Worm (Caenorhabditis elegans) whole organism, L4 larva: ENCODE data around the gene daf-15.

Experiments
- D1046.2 ChIP-seq: fragments of 200-800 bp; sonication (Bioruptor generic); IDR thresholded peaks from 2 replicates; pipeline ENCODE4 v1.3.6; 2022; ENCODE audit warnings: missing genetic modification characterization, missing compliant biosample characterization
- T26A8.4 ChIP-seq: fragments of 200-800 bp; sonication (Bioruptor generic); IDR thresholded peaks from 2 replicates; pipeline ENCODE4 v1.3.6; 2022; ENCODE audit warnings: missing genetic modification characterization, missing compliant biosample characterization
- Y5F2A.4 ChIP-seq: fragments of 200-800 bp; sonication (Bioruptor generic); optimal IDR thresholded peaks from 2 replicates; lab custom pipeline; 2018; ENCODE audit warnings: mild to moderate bottlenecking, missing genetic modification characterization, missing compliant biosample characterization
- aha-1 ChIP-seq: fragments of 150-350 bp; peaks from one replicate; lab custom pipeline; 2014; ENCODE audit warnings: missing biosample characterization, missing genetic modification characterization
- ceh-28 ChIP-seq: fragments of 150-350 bp; optimal IDR thresholded peaks from 2 replicates; lab custom pipeline; 2014; ENCODE audit warnings: missing biosample characterization, missing genetic modification reagents, missing genetic modification characterization
- ceh-32 ChIP-seq: sonication (generic microtip); optimal IDR thresholded peaks from 2 replicates; lab custom pipeline; 2016; ENCODE audit warnings: mild to moderate bottlenecking, missing genetic modification characterization, missing compliant biosample characterization; ENCODE audit not compliant: poor library complexity
- daf-12 ChIP-seq: fragments of 150-350 bp; optimal IDR thresholded peaks from 2 replicates; lab custom pipeline; 2014; ENCODE audit warnings: missing biosample characterization, missing genetic modification reagents, missing genetic modification characterization
- daf-16 ChIP-seq, 3 experiments: sonication (generic microtip); optimal IDR thresholded peaks; 2 replicates each; lab custom pipeline; 2016 to 2017; ENCODE audit warnings: missing genetic modification characterization in 3 of 3, missing genetic modification reagents in 3 of 3, mild to moderate bottlenecking in 2 of 3, missing compliant biosample characterization in 2 of 3, missing biosample characterization in 1 of 3, moderate library complexity in 1 of 3
- daf-8 ChIP-seq: fragments of 200-800 bp; sonication (Bioruptor generic); IDR thresholded peaks from 2 replicates; pipeline ENCODE4 v1.3.6; 2022; ENCODE audit warnings: missing genetic modification characterization, missing compliant biosample characterization
- dmd-6 ChIP-seq: fragments of 200-800 bp; sonication (Bioruptor generic); IDR thresholded peaks from 2 replicates; pipeline ENCODE4 v1.3.6; 2022; ENCODE audit warnings: missing genetic modification reagents, missing genetic modification characterization, missing compliant biosample characterization
- dmd-9 ChIP-seq: fragments of 200-800 bp; sonication (Bioruptor generic); IDR thresholded peaks from 2 replicates; pipeline ENCODE4 v1.3.6; 2022; ENCODE audit warnings: missing genetic modification reagents, missing genetic modification characterization, missing compliant biosample characterization
- dpl-1 ChIP-seq: fragments of 150-350 bp; optimal IDR thresholded peaks from 2 replicates; lab custom pipeline; 2014; ENCODE audit warnings: missing biosample characterization, missing genetic modification reagents, missing genetic modification characterization
- dve-1 ChIP-seq: sonication (generic microtip); optimal IDR thresholded peaks from 2 replicates; lab custom pipeline; 2017; ENCODE audit warnings: antibody characterized with exemption, mild to moderate bottlenecking, missing genetic modification characterization, missing compliant biosample characterization; ENCODE audit not compliant: insufficient read depth
- egl-43 ChIP-seq: fragments of 200-800 bp; sonication (Bioruptor generic); IDR thresholded peaks from 2 replicates; pipeline ENCODE4 v1.3.6; 2022; ENCODE audit warnings: missing genetic modification reagents, missing genetic modification characterization, missing compliant biosample characterization
- gei-8 ChIP-seq: fragments of 200-800 bp; sonication (Bioruptor generic); optimal IDR thresholded peaks from 2 replicates; lab custom pipeline; 2018; ENCODE audit warnings: mild to moderate bottlenecking, missing genetic modification characterization, missing compliant biosample characterization
- hif-1 ChIP-seq, 2 experiments: sonication (generic microtip); optimal IDR thresholded peaks; 2 replicates each; lab custom pipeline; 2016 to 2017; ENCODE audit warnings: missing compliant biosample characterization in 2 of 2, missing genetic modification characterization in 2 of 2, missing genetic modification reagents in 2 of 2, missing genotype in 2 of 2, mild to moderate bottlenecking in 1 of 2
- lin-1 ChIP-seq: fragments of 200-800 bp; sonication (Bioruptor generic); IDR thresholded peaks from 2 replicates; pipeline ENCODE4 v1.3.6; 2022; ENCODE audit warnings: missing genetic modification reagents, missing genetic modification characterization, missing compliant biosample characterization
- lin-13 ChIP-seq: fragments of 150-350 bp; optimal IDR thresholded peaks from 2 replicates; lab custom pipeline; 2014; ENCODE audit warnings: missing biosample characterization, missing genetic modification reagents, missing genetic modification characterization
- lin-38 ChIP-seq: fragments of 200-800 bp; sonication (Bioruptor generic); IDR thresholded peaks from 2 replicates; pipeline ENCODE4 v1.3.6; 2022; ENCODE audit warnings: missing genetic modification reagents, missing genetic modification characterization, missing compliant biosample characterization
- lin-39 ChIP-seq: fragments of 150-350 bp; optimal IDR thresholded peaks from 2 replicates; lab custom pipeline; 2014; ENCODE audit warnings: missing biosample characterization, missing genetic modification reagents, missing genetic modification characterization
- lsy-2 ChIP-seq, 2 experiments: fragments of 150-350 bp in 1 of 2; sonication (generic microtip) in 1 of 2; optimal IDR thresholded peaks; 2 replicates each; lab custom pipeline; 2014 to 2017; ENCODE audit warnings: missing biosample characterization in 2 of 2, missing genetic modification characterization in 2 of 2
- madf-9 ChIP-seq: fragments of 200-800 bp; sonication (Bioruptor generic); conservative IDR thresholded peaks from 2 replicates; pipeline ENCODE4 v1.3.6; 2022; ENCODE audit warnings: missing genetic modification reagents, missing genetic modification characterization, missing compliant biosample characterization
- mdl-1 ChIP-seq, 2 experiments: fragments of 150-350 bp in 1 of 2; sonication (generic microtip) in 1 of 2; optimal IDR thresholded peaks; 2 replicates each; lab custom pipeline; 2014 to 2017; ENCODE audit warnings: missing biosample characterization in 2 of 2, missing genetic modification characterization in 2 of 2
- mxl-2 ChIP-seq: fragments of 200-800 bp; sonication (Bioruptor generic); conservative IDR thresholded peaks from 2 replicates; pipeline ENCODE4 v1.3.6; 2022; ENCODE audit warnings: missing genetic modification reagents, missing genetic modification characterization, missing compliant biosample characterization
- nhr-28 ChIP-seq: fragments of 150-350 bp; optimal IDR thresholded peaks from 2 replicates; lab custom pipeline; 2014; ENCODE audit warnings: missing biosample characterization, missing genetic modification characterization
- nhr-41 ChIP-seq: fragments of 200-800 bp; sonication (Bioruptor generic); IDR thresholded peaks from 2 replicates; pipeline ENCODE4 v1.3.6; 2022; ENCODE audit warnings: missing genetic modification reagents, missing genetic modification characterization, missing compliant biosample characterization
- nhr-42 ChIP-seq: fragments of 200-800 bp; sonication (Bioruptor generic); IDR thresholded peaks from 2 replicates; pipeline ENCODE4 v1.3.6; 2022; ENCODE audit warnings: missing genetic modification characterization, missing compliant biosample characterization
- php-3 ChIP-seq: fragments of 200-800 bp; sonication (Bioruptor generic); IDR thresholded peaks from 2 replicates; pipeline ENCODE4 v1.3.6; 2022; ENCODE audit warnings: missing genetic modification reagents, missing genetic modification characterization, missing compliant biosample characterization
- pqm-1 ChIP-seq: sonication (generic microtip); optimal IDR thresholded peaks from 2 replicates; lab custom pipeline; 2017; ENCODE audit warnings: missing biosample characterization, missing genetic modification characterization
- saeg-2 ChIP-seq: fragments of 200-800 bp; sonication (Bioruptor generic); IDR thresholded peaks from 2 replicates; pipeline ENCODE4 v1.3.6; 2022; ENCODE audit warnings: missing genetic modification reagents, missing genetic modification characterization, missing compliant biosample characterization
- set-16 ChIP-seq: fragments of 200-800 bp; sonication (Bioruptor generic); IDR thresholded peaks from 2 replicates; pipeline ENCODE4 v1.3.6; 2022; ENCODE audit warnings: missing genetic modification reagents, missing genetic modification characterization, missing compliant biosample characterization
- skn-1 ChIP-seq: fragments of 150-350 bp; optimal IDR thresholded peaks from 2 replicates; lab custom pipeline; 2014; ENCODE audit warnings: missing biosample characterization, missing genetic modification characterization
- tag-97 ChIP-seq: fragments of 200-800 bp; sonication (Bioruptor generic); IDR thresholded peaks from 2 replicates; pipeline ENCODE4 v1.3.6; 2022; ENCODE audit warnings: missing genetic modification characterization, missing compliant biosample characterization
- unc-62 ChIP-seq, 3 experiments: fragments of 150-350 bp in 1 of 3; sonication (generic microtip); optimal IDR thresholded peaks in 2 of 3; peaks in 1 of 3; 1 replicate in 1 of 3; 2 replicates in 2 of 3; lab custom pipeline; 2014 to 2017; ENCODE audit warnings: missing biosample characterization in 3 of 3, missing genetic modification characterization in 3 of 3, missing genetic modification reagents in 3 of 3, missing genotype in 1 of 3
- ztf-7 ChIP-seq: fragments of 150-350 bp; optimal IDR thresholded peaks from 2 replicates; lab custom pipeline; 2014; ENCODE audit warnings: missing biosample characterization, missing genetic modification characterization

daf-15 gene

ce11 chrIV:9396118-9396517, 10.1 kb downstream of the daf-15 start, which contains the start of gene col-121:
TSS of gene col-121 (minus strand) at chrIV:9396218.
- no peak for TF ChIP-seq hif-1 (tag; optimal IDR thresholded peaks at IDR 0.05; lab: Kevin White, UChicago)
- no peak for TF ChIP-seq set-16 (GFP tag; lab: Robert Waterston, UW)
- no peak for TF ChIP-seq lin-39 (tag; lab: Kevin White, UChicago)
- no peak for TF ChIP-seq dmd-9 (GFP tag; lab: Robert Waterston, UW)
- TF ChIP-seq lin-1 (GFP tag; lab: Robert Waterston, UW) = no peak
- TF ChIP-seq mdl-1 (tag; optimal IDR thresholded peaks at IDR 0.05; lab: Kevin White, UChicago) = no peak
- no peak for TF ChIP-seq Y5F2A.4
- no peak for TF ChIP-seq mxl-2
- no peak for TF ChIP-seq saeg-2 (GFP tag; lab: Robert Waterston, UW)
- no peak for TF ChIP-seq tag-97 (GFP tag; lab: Robert Waterston, UW)
- TF ChIP-seq nhr-28 (tag; lab: Kevin White, UChicago) = no peak
- TF ChIP-seq egl-43 (GFP tag; lab: Robert Waterston, UW) = no peak
- no peak for TF ChIP-seq T26A8.4 (GFP tag; lab: Robert Waterston, UW)

DNA sequence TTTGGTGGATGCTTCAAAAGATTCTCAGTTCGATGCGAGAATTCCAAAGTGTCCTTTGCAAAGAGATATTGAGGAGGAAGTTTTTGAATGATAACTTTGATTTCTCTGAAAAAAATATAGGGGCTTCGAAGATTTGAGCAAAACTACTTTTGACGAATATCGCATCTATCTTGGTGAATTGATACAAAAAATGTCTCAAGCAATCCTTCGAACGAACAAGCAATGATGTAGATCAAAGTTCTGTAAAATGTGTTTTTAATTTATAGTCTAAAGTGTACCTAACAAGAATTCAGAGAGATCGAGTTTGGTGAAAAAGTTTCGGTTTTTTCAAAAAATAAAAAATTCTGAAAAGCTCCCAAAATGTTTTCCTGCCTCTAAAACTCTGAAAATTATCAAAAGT, 11.3 kb downstream of the daf-15 start, which contains the start of gene F56D5.3:
Gene F56D5.3, plus strand, starts transcription at position 301 of the 400 bp plus-strand sequence.
- TF ChIP-seq lsy-2 (tag; optimal IDR thresholded peaks at IDR 0.05; lab: Kevin White, UChicago) (no peak), tag-97 (GFP tag; lab: Robert Waterston, UW) (no peak), ceh-32 (tag; lab: Kevin White, UChicago) (no peak), daf-12 (no peak), mdl-1 (tag; optimal IDR thresholded peaks at IDR 0.05; lab: Kevin White, UChicago) (no peak), nhr-41 (no peak), lin-13 (GFP tag; lab: Kevin White, UChicago) (no peak), set-16 (GFP tag; lab: Robert Waterston, UW) (no peak), gei-8 (GFP tag; lab: Kevin White, UChicago) (no peak)

ce11 chrIV:9398512-9398911, 12.5 kb downstream of the daf-15 start, which contains the start of gene F56D5.2:
TSS of gene F56D5.2 (minus strand) at chrIV:9398612.
- TF ChIP-seq set-16 (GFP tag; lab: Robert Waterston, UW) (no peak), aha-1 (peak; percentile 66)
- TF ChIP-seq, all 104 proteins: peak for 1

- TF ChIP-seq aha-1 (peak; percentile 58), D1046.2 (GFP tag; lab: Robert Waterston, UW) (no peak), pqm-1 (tag; lab: Kevin White, UChicago) (peak; percentile 68), lin-1 (GFP tag; lab: Robert Waterston, UW) (0 out of 2 replicates have a peak, but pooled peaks have one; percentile 27), php-3 (GFP tag; lab: Robert Waterston, UW) (0 out of 2 replicates have a peak, but pooled peaks have one; percentile 31), daf-8 (no peak), ztf-7 (no peak), daf-16 (GFP tag; optimal IDR thresholded peaks at IDR 0.05; lab: Kevin White, UChicago) (no peak), daf-16 (tag; optimal IDR thresholded peaks at IDR 0.05; lab: Kevin White, UChicago) (peak; percentile 88), dmd-6 (peak; percentile 14; the same call in 1 of the 2 replicates), gei-8 (GFP tag; lab: Kevin White, UChicago) (no peak), nhr-28 (tag; lab: Kevin White, UChicago) (peak; percentile 78), hif-1 (tag; optimal IDR thresholded peaks at IDR 0.05; lab: Kevin White, UChicago) (no peak), madf-9 (GFP tag; lab: Robert Waterston, UW) (no peak), dve-1 (tag; lab: Kevin White, UChicago) (peak; percentile 71)
Observed at ce11 chrIV:9401715-9402114, 15.7 kb downstream of the daf-15 start, which contains the start of gene F56D5.6. TSS of gene F56D5.6 (plus strand) at chrIV:9401922.

ce11 chrIV:9403761-9404420, 17.9 kb downstream of the daf-15 start:
- TF ChIP-seq ceh-28 (tag; lab: Kevin White, UChicago) (peak; percentile 75), dmd-6 (no peak), nhr-41 (no peak), dpl-1 (GFP tag; lab: Kevin White, UChicago) (peak; percentile 79), aha-1 (no peak), nhr-42 (GFP tag; lab: Robert Waterston, UW) (no peak), unc-62 (GFP tag; optimal IDR thresholded peaks at IDR 0.05 in 1 of 2; lab: Kevin White, UChicago) (peak in 1 of 2 experiments; percentile 23), unc-62 (tag; optimal IDR thresholded peaks at IDR 0.05; lab: Kevin White, UChicago) (no peak), skn-1 (tag; lab: Kevin White, UChicago) (no peak), lin-38 (GFP tag; lab: Robert Waterston, UW) (peak; percentile 97), pqm-1 (tag; lab: Kevin White, UChicago) (no peak), set-16 (GFP tag; lab: Robert Waterston, UW) (peak; percentile 46; the same call in 1 of the 2 replicates)
- TF ChIP-seq, all 104 proteins: peak for 5
